Worm (Caenorhabditis elegans) whole organism, L4/young adult: ENCODE measurements around the gene C50E3.6.

ENCODE experiments used
- W03F9.2 ChIP-seq: fragments of 150-350 bp; optimal IDR thresholded peaks from 2 replicates; lab custom pipeline; 2014; ENCODE audit warnings: missing biosample characterization, missing genetic modification characterization
- dao-5 ChIP-seq: sonication (generic microtip); optimal IDR thresholded peaks from 2 replicates; lab custom pipeline; 2016; ENCODE audit warnings: missing genotype, missing genetic modification characterization, moderate library complexity, missing compliant biosample characterization
- him-1 ChIP-seq: sonication (generic microtip); optimal IDR thresholded peaks from 2 replicates; lab custom pipeline; 2016; ENCODE audit warnings: missing genotype, missing genetic modification reagents, missing genetic modification characterization, missing compliant biosample characterization

DNA sequence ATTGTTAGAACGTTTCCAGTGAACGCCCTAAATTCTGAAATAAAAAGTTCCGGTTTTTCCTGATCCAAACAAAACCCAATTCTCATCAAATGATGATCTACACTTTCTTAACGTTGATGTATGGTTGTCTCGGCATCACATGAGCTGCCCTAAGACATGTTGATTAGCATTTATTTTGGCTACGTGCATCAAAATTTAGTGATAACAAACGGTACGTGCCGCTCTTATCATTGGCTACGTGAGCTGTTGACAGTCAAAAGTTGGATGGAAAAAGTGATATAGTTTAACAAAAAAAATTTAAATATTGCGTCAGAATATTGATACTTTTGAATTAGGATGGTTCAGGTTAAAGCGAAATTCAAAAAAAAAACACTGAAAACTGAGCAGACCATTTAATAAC lies 42.3 kb downstream of the C50E3.6 start:
- TF ChIP-seq W03F9.2 (tag; lab: Kevin White, UChicago) (no peak), him-1 (tag; lab: Kevin White, UChicago) (no peak), dao-5 (tag; lab: Kevin White, UChicago) (no peak)
